Worm (Caenorhabditis elegans) whole organism, mixed stage, embryonic: ENCODE data around the gene sorb-1.

Source experiments
- M03D4.4 ChIP-seq: sonication (generic microtip); optimal IDR thresholded peaks from 2 replicates; lab custom pipeline; 2017; ENCODE audit warnings: mild to moderate bottlenecking, missing genetic modification characterization, missing compliant biosample characterization
- bed-3 ChIP-seq: fragments of 200-800 bp; sonication (Bioruptor generic); optimal IDR thresholded peaks from 3 replicates; lab custom pipeline; 2018; ENCODE audit warnings: mild to moderate bottlenecking, missing genetic modification characterization, moderate library complexity, missing compliant biosample characterization
- ceh-39 ChIP-seq: fragments of 150-350 bp; optimal IDR thresholded peaks from 2 replicates; lab custom pipeline; 2014; ENCODE audit warnings: missing biosample characterization, missing genetic modification characterization
- ceh-43 ChIP-seq: fragments of 200-800 bp; sonication (Bioruptor generic); optimal IDR thresholded peaks from 2 replicates; lab custom pipeline; 2018; ENCODE audit warnings: mild to moderate bottlenecking, missing genetic modification characterization, moderate library complexity, missing compliant biosample characterization
- ceh-83 ChIP-seq: fragments of 200-800 bp; sonication (Bioruptor generic); optimal IDR thresholded peaks from 2 replicates; lab custom pipeline; 2018; ENCODE audit warnings: mild to moderate bottlenecking, missing genetic modification characterization, missing compliant biosample characterization
- ces-1 ChIP-seq: fragments of 150-350 bp; optimal IDR thresholded peaks from 2 replicates; lab custom pipeline; 2014; ENCODE audit warnings: missing biosample characterization, missing genetic modification reagents, missing genetic modification characterization
- drap-1 ChIP-seq: fragments of 200-800 bp; sonication (Bioruptor generic); optimal IDR thresholded peaks from 3 replicates; lab custom pipeline; 2018; ENCODE audit warnings: mild to moderate bottlenecking, missing genetic modification characterization, missing compliant biosample characterization
- elt-1 ChIP-seq: sonication (generic microtip); optimal IDR thresholded peaks from 2 replicates; lab custom pipeline; 2017; ENCODE audit warnings: missing genetic modification characterization, mild to moderate bottlenecking, missing compliant biosample characterization, antibody characterized with exemption, moderate library complexity, borderline replicate concordance; ENCODE audit not compliant: insufficient read depth
- elt-3 ChIP-seq: fragments of 150-350 bp; optimal IDR thresholded peaks from 2 replicates; lab custom pipeline; 2014; ENCODE audit warnings: missing biosample characterization, missing genetic modification characterization
- flh-1 ChIP-seq: fragments of 200-800 bp; sonication (Bioruptor generic); optimal IDR thresholded peaks from 2 replicates; lab custom pipeline; 2018; ENCODE audit warnings: mild to moderate bottlenecking, missing genetic modification characterization, moderate library complexity, missing compliant biosample characterization
- ham-2 ChIP-seq: fragments of 200-800 bp; sonication (Bioruptor generic); optimal IDR thresholded peaks from 2 replicates; lab custom pipeline; 2018; ENCODE audit warnings: mild to moderate bottlenecking, missing genetic modification characterization, missing compliant biosample characterization
- hlh-1 ChIP-seq: fragments of 150-350 bp; optimal IDR thresholded peaks from 2 replicates; lab custom pipeline; 2014; ENCODE audit warnings: missing biosample characterization, missing genetic modification reagents, missing genetic modification characterization
- lin-13 ChIP-seq: fragments of 150-350 bp; optimal IDR thresholded peaks from 2 replicates; lab custom pipeline; 2014; ENCODE audit warnings: missing biosample characterization, missing genetic modification characterization
- lin-32 ChIP-seq: fragments of 200-800 bp; sonication (Bioruptor generic); optimal IDR thresholded peaks from 2 replicates; lab custom pipeline; 2018; ENCODE audit warnings: mild to moderate bottlenecking, missing genetic modification characterization, missing compliant biosample characterization
- lsy-2 ChIP-seq: fragments of 150-350 bp; optimal IDR thresholded peaks from 2 replicates; lab custom pipeline; 2014; ENCODE audit warnings: missing biosample characterization, missing genetic modification characterization
- mab-5 ChIP-seq: fragments of 150-350 bp; optimal IDR thresholded peaks from 2 replicates; lab custom pipeline; 2014; ENCODE audit warnings: missing biosample characterization, missing genetic modification characterization
- mep-1 ChIP-seq: fragments of 150-350 bp; optimal IDR thresholded peaks from 2 replicates; lab custom pipeline; 2017; ENCODE audit warnings: missing biosample characterization, missing genetic modification reagents, missing genetic modification characterization, inconsistent platforms
- mls-2 ChIP-seq: sonication (generic microtip); optimal IDR thresholded peaks from 2 replicates; lab custom pipeline; 2016; ENCODE audit warnings: mild to moderate bottlenecking, missing genetic modification characterization, moderate library complexity, missing compliant biosample characterization
- nhr-2 ChIP-seq: fragments of 150-350 bp; optimal IDR thresholded peaks from 2 replicates; lab custom pipeline; 2014; ENCODE audit warnings: missing biosample characterization, missing genetic modification characterization
- nhr-237 ChIP-seq: fragments of 150-350 bp; optimal IDR thresholded peaks from 2 replicates; lab custom pipeline; 2014; ENCODE audit warnings: missing biosample characterization, missing genetic modification characterization
- nhr-28 ChIP-seq: fragments of 150-350 bp; optimal IDR thresholded peaks from 2 replicates; lab custom pipeline; 2014; ENCODE audit warnings: missing biosample characterization, missing genetic modification characterization
- nhr-76 ChIP-seq: sonication (generic microtip); optimal IDR thresholded peaks from 2 replicates; lab custom pipeline; 2017; ENCODE audit warnings: missing biosample characterization, missing genetic modification characterization
- pha-4 ChIP-seq: fragments of 150-350 bp; optimal IDR thresholded peaks from 2 replicates; lab custom pipeline; 2018; ENCODE audit warnings: missing biosample characterization, missing genetic modification reagents, missing genetic modification characterization
- snpc-4 ChIP-seq: fragments of 150-350 bp; optimal IDR thresholded peaks from 2 replicates; lab custom pipeline; 2014; ENCODE audit warnings: missing biosample characterization, missing genetic modification characterization
- sptf-1 ChIP-seq: sonication (generic microtip); optimal IDR thresholded peaks from 2 replicates; lab custom pipeline; 2017; ENCODE audit warnings: mild to moderate bottlenecking, missing genetic modification characterization, moderate library complexity, missing compliant biosample characterization
- tbx-8 ChIP-seq: fragments of 200-800 bp; sonication (Bioruptor generic); optimal IDR thresholded peaks from 2 replicates; lab custom pipeline; 2018; ENCODE audit warnings: mild to moderate bottlenecking, missing genetic modification characterization, moderate library complexity, missing compliant biosample characterization
- unc-120 ChIP-seq: sonication (generic microtip); optimal IDR thresholded peaks from 2 replicates; lab custom pipeline; 2017; ENCODE audit warnings: missing genetic modification characterization, missing compliant biosample characterization; ENCODE audit not compliant: poor library complexity, severe bottlenecking
- unc-39 ChIP-seq: fragments of 150-350 bp; optimal IDR thresholded peaks from 2 replicates; lab custom pipeline; 2014; ENCODE audit warnings: missing biosample characterization, missing genetic modification characterization
- unc-62 ChIP-seq: fragments of 150-350 bp; optimal IDR thresholded peaks from 2 replicates; lab custom pipeline; 2014; ENCODE audit warnings: missing biosample characterization, missing genetic modification reagents, missing genetic modification characterization
- zip-8 ChIP-seq: fragments of 150-350 bp; optimal IDR thresholded peaks from 2 replicates; lab custom pipeline; 2014; ENCODE audit warnings: missing biosample characterization, missing genetic modification characterization
- ztf-11 ChIP-seq: fragments of 150-350 bp; optimal IDR thresholded peaks from 2 replicates; lab custom pipeline; 2014; ENCODE audit warnings: missing biosample characterization, missing genetic modification characterization

The sorb-1 gene

DNA sequence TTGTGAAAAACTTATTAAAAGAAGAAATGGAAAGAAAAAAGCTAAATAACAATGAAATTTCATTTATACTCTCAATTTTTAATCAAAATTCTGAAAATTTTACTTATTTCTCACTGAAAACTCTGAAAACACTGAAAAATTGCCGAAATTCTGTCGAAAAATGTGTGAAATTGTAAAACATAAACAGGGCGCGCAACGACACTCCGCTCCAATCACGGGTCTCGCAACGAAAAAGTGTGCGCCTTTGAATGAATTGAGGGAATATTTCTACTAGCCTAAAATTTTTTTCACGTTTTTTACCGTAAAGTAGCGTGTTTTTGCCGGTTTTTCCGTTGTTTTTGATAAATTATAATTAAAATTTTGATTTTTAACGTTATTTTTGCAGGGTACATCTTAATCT, 27.3 kb downstream of the sorb-1 start, which contains the start of gene rpl-18:
rpl-18 (plus strand) TSS at position 386 of the 400 bp plus-strand sequence.
- peak; percentile 80 for TF ChIP-seq lsy-2 (tag; lab: Kevin White, UChicago)
- peak; percentile 23 for TF ChIP-seq mep-1 (tag; lab: Kevin White, UChicago)
- no peak for TF ChIP-seq mls-2 (tag; lab: Kevin White, UChicago)
- no peak for TF ChIP-seq sptf-1 (tag; lab: Kevin White, UChicago)
- TF ChIP-seq unc-120 (tag; lab: Kevin White, UChicago) = peak; percentile 30
- TF ChIP-seq zip-8 (tag; lab: Kevin White, UChicago) = no peak
- peak; percentile 17 for TF ChIP-seq hlh-1 (tag; lab: Kevin White, UChicago)
- peak; percentile 41 for TF ChIP-seq ceh-39 (tag; lab: Kevin White, UChicago)
- no peak for TF ChIP-seq M03D4.4
- TF ChIP-seq ces-1 (GFP tag; lab: Kevin White, UChicago) = peak; percentile 67
- TF ChIP-seq nhr-237 = peak; percentile 45
- TF ChIP-seq pha-4 = peak; percentile 54
- peak; percentile 76 for TF ChIP-seq lin-13 (tag; lab: Kevin White, UChicago)

DNA sequence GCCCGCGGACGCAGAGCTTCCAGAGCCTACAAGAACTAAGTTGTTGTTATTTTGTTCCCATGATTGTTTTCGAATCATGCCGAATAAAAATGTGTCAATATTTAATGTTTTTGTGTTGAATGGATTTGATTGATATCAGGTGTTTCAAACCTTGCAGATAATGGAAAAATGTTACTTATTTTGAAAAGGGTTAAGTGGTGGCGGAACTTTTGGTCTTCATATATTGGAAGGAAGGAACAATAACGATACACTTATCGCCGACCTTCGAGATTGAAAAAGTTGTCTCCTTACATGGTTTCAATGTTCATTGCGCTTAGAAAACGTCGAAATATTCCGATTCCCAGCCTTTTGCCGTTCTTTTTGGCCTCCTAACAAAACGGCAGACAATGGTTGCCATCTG, 28.6 kb downstream of the sorb-1 start, which contains the start of gene gly-10:
gly-10 (plus strand) TSS at position 387 of the 400 bp plus-strand sequence.
- TF ChIP-seq nhr-237 = no peak
- no peak for TF ChIP-seq drap-1 (GFP tag; lab: Kevin White, UChicago)
- TF ChIP-seq nhr-76 (tag; lab: Kevin White, UChicago) = no peak
- TF ChIP-seq ham-2 (GFP tag; lab: Kevin White, UChicago) = no peak
- TF ChIP-seq unc-39 (tag; lab: Kevin White, UChicago) = no peak
- TF ChIP-seq ceh-43 (GFP tag; lab: Kevin White, UChicago) = no peak
- no peak for TF ChIP-seq mls-2 (tag; lab: Kevin White, UChicago)
- no peak for TF ChIP-seq flh-1
- TF ChIP-seq unc-62 (GFP tag; lab: Kevin White, UChicago) = no peak
- no peak for TF ChIP-seq nhr-28 (tag; lab: Kevin White, UChicago)
- TF ChIP-seq, all 35 proteins: peak for 0

DNA sequence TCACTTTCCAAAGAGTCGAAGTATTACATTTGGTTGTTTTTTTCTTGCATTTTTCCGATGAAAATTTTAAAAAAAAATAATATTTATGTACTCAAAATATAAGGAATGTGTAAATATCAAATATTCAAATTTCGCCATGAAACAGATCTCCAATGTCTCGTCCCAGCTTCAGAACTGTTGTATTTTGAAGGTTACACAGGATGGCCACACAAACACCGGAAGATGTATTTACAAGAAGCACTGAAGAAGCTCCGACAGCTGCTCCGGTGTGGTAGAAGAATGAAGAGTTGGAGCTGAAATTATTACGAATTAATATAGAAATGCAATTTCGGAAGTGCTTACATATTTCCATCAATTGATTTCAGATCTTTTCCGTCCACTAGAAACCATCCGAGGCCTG, 32.2 kb downstream of the sorb-1 start:
- TF ChIP-seq nhr-2 (tag; lab: Kevin White, UChicago) = no peak
- no peak for TF ChIP-seq mls-2 (tag; lab: Kevin White, UChicago)
- TF ChIP-seq ceh-43 (GFP tag; lab: Kevin White, UChicago) = no peak
- no peak for TF ChIP-seq ztf-11 (tag; lab: Kevin White, UChicago)
- TF ChIP-seq bed-3 = no peak
- TF ChIP-seq lin-32 (GFP tag; lab: Kevin White, UChicago) = no peak
- no peak for TF ChIP-seq elt-1 (tag; lab: Kevin White, UChicago)
- TF ChIP-seq hlh-1 (tag; lab: Kevin White, UChicago) = no peak
- no peak for TF ChIP-seq snpc-4 (tag; lab: Kevin White, UChicago)
- TF ChIP-seq ham-2 (GFP tag; lab: Kevin White, UChicago) = no peak
- TF ChIP-seq drap-1 (GFP tag; lab: Kevin White, UChicago) = no peak
- TF ChIP-seq nhr-237 = no peak
- no peak for TF ChIP-seq M03D4.4
- no peak for TF ChIP-seq pha-4
- TF ChIP-seq mab-5 (tag; lab: Kevin White, UChicago) = no peak

DNA sequence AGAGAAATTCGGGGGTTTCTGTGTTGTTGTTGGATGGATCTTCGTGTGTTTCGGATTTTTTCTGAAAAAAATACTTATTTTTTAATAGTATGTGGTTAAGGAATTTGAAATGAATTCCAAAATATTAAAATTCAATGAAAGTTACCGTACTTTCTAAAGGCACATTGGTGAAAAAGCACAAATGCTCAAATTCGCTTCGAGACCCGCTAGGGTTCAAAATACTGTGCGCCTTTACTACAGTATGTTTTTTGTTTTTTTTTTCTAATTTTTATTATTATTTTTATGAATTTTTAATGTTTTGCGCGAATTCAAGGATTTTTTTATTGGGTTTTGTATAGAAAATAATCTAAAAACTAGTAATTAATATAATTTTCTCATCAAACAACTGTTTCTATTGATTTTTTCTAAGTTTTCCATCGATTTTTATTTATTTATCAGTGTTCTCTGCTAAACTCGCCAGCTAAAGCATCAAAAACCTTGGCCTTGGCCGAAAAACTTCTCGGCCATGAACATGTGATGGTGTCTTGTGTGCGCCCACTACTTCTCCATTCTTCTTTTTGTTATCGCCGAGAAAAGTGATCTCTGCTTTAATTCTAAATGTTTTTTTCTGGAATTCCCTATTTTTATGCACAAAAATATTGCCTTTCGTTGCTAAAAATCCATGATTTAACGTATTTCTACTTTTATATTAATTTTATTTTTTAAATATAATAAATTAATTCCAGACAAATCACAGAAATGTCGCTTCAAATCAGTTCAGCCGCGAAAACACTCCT, 33.3 kb downstream of the sorb-1 start, which contains the start of gene iscu-1:
iscu-1 (plus strand) TSS at position 726 of the 776 bp plus-strand sequence.
- no peak for TF ChIP-seq nhr-76 (tag; lab: Kevin White, UChicago)
- TF ChIP-seq unc-39 (tag; lab: Kevin White, UChicago) = no peak
- TF ChIP-seq sptf-1 (tag; lab: Kevin White, UChicago) = peak; percentile 24
- TF ChIP-seq ztf-11 (tag; lab: Kevin White, UChicago) = no peak
- peak; percentile 4 for TF ChIP-seq mep-1 (tag; lab: Kevin White, UChicago)
- TF ChIP-seq elt-3 (tag; lab: Kevin White, UChicago) = no peak
- no peak for TF ChIP-seq bed-3
- no peak for TF ChIP-seq tbx-8 (GFP tag; lab: Kevin White, UChicago)
- TF ChIP-seq ceh-83 (GFP tag; lab: Kevin White, UChicago) = no peak
- TF ChIP-seq ces-1 (GFP tag; lab: Kevin White, UChicago) = peak; percentile 9
